Fruit fly (Drosophila melanogaster): ENCODE measurements around the gene CG3473.

CG3473 gene

DNA sequence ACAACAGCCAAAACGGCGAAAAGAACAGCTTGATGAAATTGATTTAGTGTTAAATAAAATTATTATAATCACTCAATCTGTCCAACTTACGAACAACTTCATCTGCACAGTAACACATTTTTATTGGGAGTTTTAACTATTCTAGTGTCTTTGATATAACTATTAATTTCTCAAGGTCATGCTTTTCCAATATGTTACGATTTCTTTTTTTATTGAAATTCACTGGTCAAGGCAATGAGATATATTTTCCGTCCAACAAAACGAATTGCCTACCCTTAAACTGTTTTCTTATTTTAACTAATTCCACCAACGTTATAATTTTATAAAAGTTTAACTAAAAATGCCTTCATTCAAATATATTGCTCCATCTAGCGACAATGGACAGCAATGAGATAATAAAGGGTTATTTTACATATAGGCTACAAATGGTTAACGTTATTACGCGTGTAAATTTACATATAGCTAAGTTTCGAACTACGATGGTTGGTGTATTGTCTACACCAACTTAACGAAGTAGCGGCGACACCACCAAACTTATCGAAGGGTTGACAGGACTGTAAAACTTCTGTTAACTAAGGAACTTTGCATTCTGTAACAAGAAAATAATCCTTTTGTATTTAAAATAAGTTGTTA lies 25.2 kb upstream of the CG3473 start (continued):
- TF ChIP-seq sisA (GFP tag; IDR thresholded peaks at IDR 0.05) (no peak), CG2199 (GFP tag; IDR thresholded peaks at IDR 0.05) (0 out of 3 replicates have a peak, but pooled peaks have one; percentile 47), sug (tag; optimal IDR thresholded peaks at IDR 0.05) (peak; percentile 9), Dp (GFP tag; optimal IDR thresholded peaks at IDR 0.05) (peak; percentile 9), ac (GFP tag; optimal IDR thresholded peaks at IDR 0.05) (no peak), E2f2 (GFP tag; IDR thresholded peaks at IDR 0.05) (peak; percentile 19; the same call in 1 of the 2 replicates), CG7745 (tag; optimal IDR thresholded peaks at IDR 0.05) (no peak), CG3163 (GFP tag; optimal IDR thresholded peaks at IDR 0.05) (no peak), eve (GFP tag; optimal IDR thresholded peaks at IDR 0.05) (peak in 1 of 2 experiments; percentile 24), CG8281 (tag; optimal IDR thresholded peaks at IDR 0.05) (peak; percentile 77), CG8290 (GFP tag; optimal IDR thresholded peaks at IDR 0.05) (no peak), CG8290 (tag; optimal IDR thresholded peaks at IDR 0.05) (peak in 1 of 2 experiments; percentile 58), Lhr (GFP tag; optimal IDR thresholded peaks at IDR 0.05) (peak; percentile 73), Dek (tag; optimal IDR thresholded peaks at IDR 0.05) (peak; percentile 13), esg (GFP tag; conservative IDR thresholded peaks at IDR 0.05) (no peak), Rfx (GFP tag; IDR thresholded peaks at IDR 0.05) (peak; percentile 19; the same call in 1 of the 2 replicates), CG15073 (GFP tag; optimal IDR thresholded peaks at IDR 0.05) (peak; percentile 60), CG2120 (GFP tag; optimal IDR thresholded peaks at IDR 0.05) (peak; percentile 2), CG11504 (tag; optimal IDR thresholded peaks at IDR 0.05) (peak; percentile 43), CG5180 (GFP tag; optimal IDR thresholded peaks at IDR 0.05) (no peak), Mes4 (GFP tag; optimal IDR thresholded peaks at IDR 0.05) (no peak), Dref (GFP tag; IDR thresholded peaks at IDR 0.05) (no peak), ftz-f1 (GFP tag; optimal IDR thresholded peaks at IDR 0.05) (no peak), stwl (tag; optimal IDR thresholded peaks at IDR 0.05) (peak; percentile 21), sc (optimal IDR thresholded peaks at IDR 0.05) (no peak), sc (GFP tag; optimal IDR thresholded peaks at IDR 0.05) (no peak), insv (GFP tag; optimal IDR thresholded peaks at IDR 0.05) (peak in 1 of 2 experiments; percentile 72), Hmr (GFP tag; optimal IDR thresholded peaks at IDR 0.05) (peak; percentile 50)

DNA sequence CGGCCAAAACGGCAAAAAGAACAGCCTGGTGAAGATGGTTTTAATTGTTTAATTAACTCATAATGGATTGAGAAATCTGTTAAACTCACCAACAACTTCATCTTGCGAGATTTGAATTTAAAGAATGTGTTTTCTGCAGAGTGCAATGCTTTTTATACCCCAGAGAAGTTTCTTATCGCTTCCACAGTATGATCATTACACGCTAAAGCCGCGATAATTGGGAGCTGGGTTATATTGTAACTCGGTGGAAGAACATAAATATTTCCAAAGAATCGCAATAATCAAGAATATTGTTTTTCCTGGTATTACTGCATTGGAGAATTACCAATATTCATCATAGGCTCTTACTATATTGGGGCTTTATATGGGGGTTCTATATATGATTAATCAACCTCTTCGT lies 24.6 kb upstream of the CG3473 start, which contains the start of gene CG42680:
Gene CG42680, minus strand, starts transcription at position 101 of the 400 bp plus-strand sequence.
- TF ChIP-seq ems (GFP tag; optimal IDR thresholded peaks at IDR 0.05), result no peak
- no peak for TF ChIP-seq Hmr (GFP tag; optimal IDR thresholded peaks at IDR 0.05)
- peak; percentile 12 for TF ChIP-seq sens (GFP tag)
- TF ChIP-seq jumu (GFP tag; optimal IDR thresholded peaks at IDR 0.05), result no peak
- TF ChIP-seq sd (tag; optimal IDR thresholded peaks at IDR 0.05), result no peak
- no peak for TF ChIP-seq PHDP (tag; optimal IDR thresholded peaks at IDR 0.05)

DNA sequence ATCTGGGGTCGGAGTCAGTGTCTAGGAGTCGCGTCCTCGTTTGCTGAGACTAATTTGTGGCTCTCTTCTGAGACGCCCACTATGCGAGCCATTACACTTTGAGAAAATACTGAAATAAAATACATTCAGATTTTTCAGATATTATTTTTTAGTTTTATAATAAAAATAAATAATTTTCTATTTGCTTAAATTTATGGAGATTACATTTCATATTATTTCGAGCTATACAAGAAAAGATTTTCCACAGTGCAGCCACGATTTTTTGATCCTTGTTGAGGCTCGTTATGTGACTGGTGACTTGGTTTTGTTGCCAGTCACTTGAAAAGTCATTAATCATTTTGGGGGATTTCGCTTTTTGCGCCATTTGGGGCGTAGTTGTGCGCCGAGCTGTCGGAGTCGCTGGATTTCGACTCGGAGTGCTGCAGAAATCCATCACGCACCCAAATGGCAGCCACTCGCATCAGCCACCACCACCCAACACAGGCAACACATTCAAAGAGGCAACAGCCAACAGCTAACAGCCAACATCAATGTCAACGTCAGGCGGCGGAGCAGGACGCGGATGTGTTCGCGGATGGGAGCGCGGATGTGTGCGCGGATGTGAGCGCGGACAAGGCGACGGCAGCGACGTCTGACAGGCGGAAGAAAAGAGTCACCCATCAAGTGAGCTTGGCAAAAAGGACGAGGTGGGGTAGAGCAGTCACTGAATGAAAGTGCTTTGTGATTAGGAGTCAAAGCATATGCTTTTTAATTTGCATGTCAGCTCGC lies 23.4 kb upstream of the CG3473 start:
- peak; percentile 29 for TF ChIP-seq Oli (tag; optimal IDR thresholded peaks at IDR 0.05)
- no peak for TF ChIP-seq MTF-1 (GFP tag; optimal IDR thresholded peaks at IDR 0.05; ENCODE audit: borderline replicate concordance)
- peak; percentile 45 for TF ChIP-seq dmrt99B (tag; optimal IDR thresholded peaks at IDR 0.05)
- TF ChIP-seq zen2 (GFP tag; IDR thresholded peaks at IDR 0.05; ENCODE audit: partially characterized antibody), result 0 out of 3 replicates have a peak, but pooled peaks have one; percentile 24
- TF ChIP-seq scrt (GFP tag; optimal IDR thresholded peaks at IDR 0.05), result no peak
- TF ChIP-seq vfl (GFP tag; optimal IDR thresholded peaks at IDR 0.05), result no peak
- peak; percentile 40 for TF ChIP-seq CG7839 (tag; optimal IDR thresholded peaks at IDR 0.05)
- peak; percentile 7 for TF ChIP-seq CG13424 (tag; optimal IDR thresholded peaks at IDR 0.05)
- peak; percentile 21 for TF ChIP-seq phol (tag; optimal IDR thresholded peaks at IDR 0.05)
- TF ChIP-seq CG17612 (GFP tag; IDR thresholded peaks at IDR 0.05), result no peak
- peak; percentile 4 for TF ChIP-seq Sox102F (GFP tag; optimal IDR thresholded peaks at IDR 0.05)
- TF ChIP-seq Hand (GFP tag; optimal IDR thresholded peaks at IDR 0.05), result peak; percentile 7
- peak; percentile 2 for TF ChIP-seq bcd (GFP tag; optimal IDR thresholded peaks at IDR 0.05)
- no peak for TF ChIP-seq eve (GFP tag; optimal IDR thresholded peaks at IDR 0.05)
- TF ChIP-seq CG18262 (tag; optimal IDR thresholded peaks at IDR 0.05), result peak; percentile 43

All from whole organism, embryonic.